Fruit fly (Drosophila melanogaster) whole organism, prepupa: ENCODE measurements around the gene Btnd.

Experiments
- CG6854 ChIP-seq: fragments of 200-800 bp; sonication (Bioruptor generic); optimal IDR thresholded peaks from 2 replicates; lab custom pipeline; 2017; ENCODE audit warnings: missing biosample characterization, mild to moderate bottlenecking, missing genetic modification characterization
- CG9139 ChIP-seq: fragments of 200-800 bp; sonication (Bioruptor generic); optimal IDR thresholded peaks from 3 replicates; lab custom pipeline; 2017; ENCODE audit warnings: missing biosample characterization, mild to moderate bottlenecking, missing genetic modification characterization
- Eip93F ChIP-seq: fragments of 200-800 bp; sonication (Bioruptor generic); optimal IDR thresholded peaks from 2 replicates; lab custom pipeline; 2016; ENCODE audit warnings: missing biosample characterization, mild to moderate bottlenecking, missing genetic modification characterization
- Met ChIP-seq: fragments of 200-800 bp; sonication (Bioruptor generic); optimal IDR thresholded peaks from 3 replicates; lab custom pipeline; 2016; ENCODE audit warnings: missing biosample characterization, missing genetic modification characterization
- Smox ChIP-seq: fragments of 200-800 bp; sonication (Bioruptor generic); optimal IDR thresholded peaks from 3 replicates; lab custom pipeline; 2016; ENCODE audit warnings: missing biosample characterization, missing genetic modification characterization
- fkh ChIP-seq: fragments of 200-800 bp; sonication (Bioruptor generic); optimal IDR thresholded peaks from 3 replicates; lab custom pipeline; 2017; ENCODE audit warnings: missing biosample characterization, mild to moderate bottlenecking, missing genetic modification characterization, moderate library complexity

- TF ChIP-seq Met (GFP tag; lab: Kevin White, UChicago) (no peak), Eip93F (GFP tag; lab: Kevin White, UChicago) (no peak), CG6854 (GFP tag; lab: Kevin White, UChicago) (no peak), Smox (GFP tag; lab: Kevin White, UChicago) (no peak), CG9139 (GFP tag; lab: Kevin White, UChicago) (no peak), fkh (no peak)
Measured at dm6 chrX:6179428-6179827, 39.7 kb downstream of the Btnd start.
